Fruit fly (Drosophila melanogaster): ENCODE results near the gene CG13901.

CG13901 gene

dm6 chr3L:799837-800513 is 37.6 kb downstream of the CG13901 start (continued):
- TF ChIP-seq CG3065 (GFP tag; optimal IDR thresholded peaks at IDR 0.05) = no peak
- TF ChIP-seq ara (GFP tag; IDR thresholded peaks at IDR 0.05) = peak; percentile 66
- peak; percentile 23 for TF ChIP-seq CG10267 (tag; optimal IDR thresholded peaks at IDR 0.05)
- no peak for TF ChIP-seq jigr1 (GFP tag; IDR thresholded peaks at IDR 0.05)
- peak; percentile 17 for TF ChIP-seq ind (GFP tag; optimal IDR thresholded peaks at IDR 0.05)
- no peak for TF ChIP-seq tna (GFP tag; IDR thresholded peaks at IDR 0.05; ENCODE audit: partially characterized antibody)
- 0 out of 2 replicates have a peak, but pooled peaks have one; percentile 15 for TF ChIP-seq CG7372 (GFP tag; IDR thresholded peaks at IDR 0.05)
- no peak for TF ChIP-seq gsb (GFP tag; IDR thresholded peaks at IDR 0.05)
- no peak for TF ChIP-seq CG2889 (GFP tag; IDR thresholded peaks at IDR 0.05)
- no peak for TF ChIP-seq CG14050 (GFP tag; IDR thresholded peaks at IDR 0.05)
- no peak for TF ChIP-seq CG12219 (GFP tag; optimal IDR thresholded peaks at IDR 0.05)
- TF ChIP-seq CG8478 (optimal IDR thresholded peaks at IDR 0.05) = no peak
- no peak for TF ChIP-seq bowl (GFP tag; IDR thresholded peaks at IDR 0.05)
- no peak for TF ChIP-seq CG6272 (GFP tag; IDR thresholded peaks at IDR 0.05)
- TF ChIP-seq Hmx (GFP tag; optimal IDR thresholded peaks at IDR 0.05) = no peak
- TF ChIP-seq HHEX (GFP tag; optimal IDR thresholded peaks at IDR 0.05) = peak; percentile 1
- TF ChIP-seq NFAT (GFP tag; IDR thresholded peaks at IDR 0.05) = no peak
- TF ChIP-seq ab (GFP tag; optimal IDR thresholded peaks at IDR 0.05) = no peak
- no peak for TF ChIP-seq pzg (GFP tag; optimal IDR thresholded peaks at IDR 0.05)
- no peak for TF ChIP-seq cg (GFP tag; optimal IDR thresholded peaks at IDR 0.05)
- peak; percentile 5 for TF ChIP-seq CG8359 (GFP tag; optimal IDR thresholded peaks at IDR 0.05; ENCODE audit: borderline replicate concordance)
- peak; percentile 37 for TF ChIP-seq sd (tag; optimal IDR thresholded peaks at IDR 0.05)
- no peak for TF ChIP-seq CG10431 (GFP tag; optimal IDR thresholded peaks at IDR 0.05)
- no peak for TF ChIP-seq Dp (GFP tag; optimal IDR thresholded peaks at IDR 0.05)
- TF ChIP-seq Opbp (GFP tag; IDR thresholded peaks at IDR 0.05; ENCODE audit: partially characterized antibody) = no peak
- no peak for TF ChIP-seq CG31224 (GFP tag; IDR thresholded peaks at IDR 0.05)
- no peak for TF ChIP-seq CG34224 (GFP tag; IDR thresholded peaks at IDR 0.05; ENCODE audit: partially characterized antibody)
- peak in 1 of 2 experiments; percentile 57 for TF ChIP-seq eve (GFP tag; optimal IDR thresholded peaks at IDR 0.05)
- no peak for TF ChIP-seq dimm (GFP tag; IDR thresholded peaks at IDR 0.05)
- TF ChIP-seq usp (GFP tag; optimal IDR thresholded peaks at IDR 0.05) = no peak
- no peak for TF ChIP-seq CG17912 (GFP tag; optimal IDR thresholded peaks at IDR 0.05)
- TF ChIP-seq trem (tag; optimal IDR thresholded peaks at IDR 0.05) = peak; percentile 10
- peak; percentile 56 for TF ChIP-seq unpg (GFP tag; optimal IDR thresholded peaks at IDR 0.05)
- no peak for TF ChIP-seq CG11456 (GFP tag; IDR thresholded peaks at IDR 0.05)
- no peak for TF ChIP-seq CG16813 (GFP tag; IDR thresholded peaks at IDR 0.05; ENCODE audit: partially characterized antibody)
- TF ChIP-seq CG11398 (GFP tag; optimal IDR thresholded peaks at IDR 0.05) = no peak
- TF ChIP-seq shn (GFP tag; optimal IDR thresholded peaks at IDR 0.05) = no peak
- TF ChIP-seq sna (GFP tag; IDR thresholded peaks at IDR 0.05; ENCODE audit: partially characterized antibody) = no peak
- peak; percentile 64; the same call in 1 of the 2 replicates for TF ChIP-seq vvl (GFP tag; IDR thresholded peaks at IDR 0.05)
- TF ChIP-seq Oli (tag; optimal IDR thresholded peaks at IDR 0.05) = no peak
- peak; percentile 17; the same call in 1 of the 2 replicates for TF ChIP-seq Rx (GFP tag; IDR thresholded peaks at IDR 0.05)
- TF ChIP-seq Adf1 (GFP tag; IDR thresholded peaks at IDR 0.05) = no peak

All from whole organism, embryonic.